Worm (Caenorhabditis elegans) whole organism, L2 larva: ENCODE data around the gene C03B1.14.

Source experiments
- C34F6.9 ChIP-seq: fragments of 150-350 bp; optimal IDR thresholded peaks from 2 replicates; lab custom pipeline; 2014; ENCODE audit warnings: missing biosample characterization, missing genetic modification characterization
- R02D3.7 ChIP-seq: fragments of 150-350 bp; optimal IDR thresholded peaks from 2 replicates; lab custom pipeline; 2014; ENCODE audit warnings: missing biosample characterization, missing genetic modification characterization
- Y55F3AM.14 ChIP-seq: fragments of 200-800 bp; sonication (Bioruptor generic); optimal IDR thresholded peaks from 2 replicates; lab custom pipeline; 2018; ENCODE audit warnings: mild to moderate bottlenecking, missing genetic modification characterization, missing compliant biosample characterization
- ZK546.5 ChIP-seq: sonication (generic microtip); optimal IDR thresholded peaks from 2 replicates; lab custom pipeline; 2017; ENCODE audit warnings: missing biosample characterization, missing genetic modification characterization
- aly-2 ChIP-seq: fragments of 150-350 bp; optimal IDR thresholded peaks from 2 replicates; lab custom pipeline; 2014; ENCODE audit warnings: missing biosample characterization, missing genetic modification characterization
- ama-1 ChIP-seq: fragments of 150-350 bp; optimal IDR thresholded peaks from 2 replicates; lab custom pipeline; 2018; ENCODE audit warnings: inconsistent platforms
- blmp-1 ChIP-seq: sonication (generic microtip); optimal IDR thresholded peaks from 2 replicates; lab custom pipeline; 2017; ENCODE audit warnings: missing genetic modification characterization, mild to moderate bottlenecking, missing compliant biosample characterization, antibody characterized with exemption, moderate library complexity; ENCODE audit not compliant: insufficient read depth
- ceh-16 ChIP-seq: fragments of 150-350 bp; optimal IDR thresholded peaks from 2 replicates; lab custom pipeline; 2014; ENCODE audit warnings: missing biosample characterization, missing genetic modification characterization
- ceh-82 ChIP-seq: fragments of 150-350 bp; optimal IDR thresholded peaks from 2 replicates; lab custom pipeline; 2014; ENCODE audit warnings: missing biosample characterization, missing genetic modification characterization
- crh-2 ChIP-seq: sonication (generic microtip); optimal IDR thresholded peaks from 2 replicates; lab custom pipeline; 2017; ENCODE audit warnings: missing biosample characterization, missing genetic modification characterization
- dmd-4 ChIP-seq: sonication (generic microtip); optimal IDR thresholded peaks from 2 replicates; lab custom pipeline; 2017; ENCODE audit warnings: missing biosample characterization, missing genetic modification characterization
- egl-27 ChIP-seq: sonication (generic microtip); optimal IDR thresholded peaks from 3 replicates; lab custom pipeline; 2017; ENCODE audit warnings: missing biosample characterization, missing genetic modification reagents, missing genetic modification characterization
- elt-1 ChIP-seq: fragments of 150-350 bp; optimal IDR thresholded peaks from 2 replicates; lab custom pipeline; 2014; ENCODE audit warnings: missing biosample characterization, missing genetic modification characterization
- fos-1 ChIP-seq: fragments of 150-350 bp; optimal IDR thresholded peaks from 2 replicates; lab custom pipeline; 2014; ENCODE audit warnings: missing biosample characterization, missing genetic modification characterization
- lin-11 ChIP-seq: fragments of 150-350 bp; sonication (generic microtip); optimal IDR thresholded peaks from 2 replicates; lab custom pipeline; 2014; ENCODE audit warnings: missing biosample characterization, missing genetic modification characterization, inconsistent platforms, mixed read lengths
- lin-39 ChIP-seq: fragments of 150-350 bp; optimal IDR thresholded peaks from 2 replicates; lab custom pipeline; 2014; ENCODE audit warnings: missing biosample characterization, missing genetic modification reagents, missing genetic modification characterization
- lsy-2 ChIP-seq, 2 experiments: fragments of 150-350 bp in 1 of 2; sonication (generic microtip) in 1 of 2; optimal IDR thresholded peaks; 2 replicates each; lab custom pipeline; 2014 to 2017; ENCODE audit warnings: missing biosample characterization in 2 of 2, missing genetic modification characterization in 2 of 2
- mab-5 ChIP-seq: fragments of 150-350 bp; optimal IDR thresholded peaks from 2 replicates; lab custom pipeline; 2014; ENCODE audit warnings: missing biosample characterization, missing genetic modification characterization
- mbf-1 ChIP-seq: sonication (generic microtip); optimal IDR thresholded peaks from 2 replicates; lab custom pipeline; 2017; ENCODE audit warnings: missing biosample characterization, missing genetic modification characterization
- mdl-1 ChIP-seq, 2 experiments: fragments of 150-350 bp in 1 of 2; sonication (generic microtip) in 1 of 2; optimal IDR thresholded peaks; 2 replicates each; lab custom pipeline; 2017; ENCODE audit warnings: missing biosample characterization in 2 of 2, missing genetic modification characterization in 2 of 2
- nhr-10 ChIP-seq: sonication (generic microtip); optimal IDR thresholded peaks from 2 replicates; lab custom pipeline; 2017; ENCODE audit warnings: missing biosample characterization, missing genetic modification characterization
- nhr-11 ChIP-seq: fragments of 150-350 bp; optimal IDR thresholded peaks from 2 replicates; lab custom pipeline; 2014; ENCODE audit warnings: missing biosample characterization, missing genetic modification characterization
- nhr-12 ChIP-seq: fragments of 150-350 bp; optimal IDR thresholded peaks from 2 replicates; lab custom pipeline; 2014; ENCODE audit warnings: missing biosample characterization, missing genetic modification characterization
- nhr-129 ChIP-seq: fragments of 150-350 bp; optimal IDR thresholded peaks from 2 replicates; lab custom pipeline; 2014; ENCODE audit warnings: missing biosample characterization, missing genetic modification characterization
- nhr-23 ChIP-seq: fragments of 150-350 bp; optimal IDR thresholded peaks from 2 replicates; lab custom pipeline; 2014; ENCODE audit warnings: missing biosample characterization, missing genetic modification reagents, missing genetic modification characterization
- nhr-237 ChIP-seq: fragments of 150-350 bp; optimal IDR thresholded peaks from 2 replicates; lab custom pipeline; 2014; ENCODE audit warnings: missing biosample characterization, missing genetic modification characterization
- nhr-6 ChIP-seq: fragments of 150-350 bp; optimal IDR thresholded peaks from 2 replicates; lab custom pipeline; 2014; ENCODE audit warnings: missing biosample characterization, missing genetic modification characterization
- peb-1 ChIP-seq: fragments of 150-350 bp; optimal IDR thresholded peaks from 2 replicates; lab custom pipeline; 2014; ENCODE audit warnings: missing biosample characterization, missing genetic modification characterization
- skn-1 ChIP-seq: sonication (generic microtip); optimal IDR thresholded peaks from 2 replicates; lab custom pipeline; 2017; ENCODE audit warnings: missing biosample characterization, missing genetic modification characterization
- sma-3 ChIP-seq: sonication (generic microtip); optimal IDR thresholded peaks from 2 replicates; lab custom pipeline; 2016; ENCODE audit warnings: missing genetic modification reagents, missing genetic modification characterization, missing compliant biosample characterization
- unc-39 ChIP-seq: fragments of 150-350 bp; optimal IDR thresholded peaks from 2 replicates; lab custom pipeline; 2014; ENCODE audit warnings: missing biosample characterization, missing genetic modification characterization
- unc-55 ChIP-seq: fragments of 150-350 bp; sonication (generic microtip); optimal IDR thresholded peaks from 3 replicates; lab custom pipeline; 2014; ENCODE audit warnings: missing biosample characterization, missing genetic modification reagents, missing genetic modification characterization
- ztf-1 ChIP-seq: fragments of 200-800 bp; sonication (Bioruptor generic); conservative IDR thresholded peaks from 2 replicates; pipeline ENCODE4 v1.3.6; 2022; ENCODE audit warnings: missing genetic modification characterization, missing compliant biosample characterization
- ztf-4 ChIP-seq: fragments of 150-350 bp; optimal IDR thresholded peaks from 2 replicates; lab custom pipeline; 2014; ENCODE audit warnings: missing biosample characterization, missing genetic modification characterization

Gene C03B1.14

DNA sequence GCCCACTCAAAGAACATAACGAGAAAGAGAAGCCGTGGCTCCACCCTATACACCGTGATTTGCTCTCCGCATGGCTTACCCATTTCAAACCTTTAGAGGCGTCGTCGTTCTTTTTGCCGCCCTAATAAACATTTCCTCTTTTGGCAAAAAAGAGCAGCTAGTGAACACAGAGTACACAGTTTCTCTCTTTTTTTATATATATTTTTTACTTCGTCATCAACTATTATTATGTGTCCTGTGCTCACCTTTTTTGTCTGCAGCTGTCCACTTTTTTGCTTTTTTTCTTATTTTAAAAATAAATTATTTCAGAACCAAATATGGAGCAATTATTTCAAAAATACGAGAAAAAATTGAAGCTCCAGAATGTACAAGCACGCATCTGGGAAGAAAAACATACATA is 9.2 kb upstream of the C03B1.14 start, which contains the start of gene C03B1.2:
C03B1.2 (plus strand) TSS at position 301 of the 400 bp plus-strand sequence.
- no peak for TF ChIP-seq ama-1 (lab: Kevin White, UChicago)
- no peak for TF ChIP-seq unc-55 (GFP tag; lab: Kevin White, UChicago)
- TF ChIP-seq sma-3 (GFP tag; lab: Kevin White, UChicago), result no peak
- TF ChIP-seq egl-27 (tag; lab: Kevin White, UChicago), result no peak
- TF ChIP-seq nhr-12, result no peak
- no peak for TF ChIP-seq nhr-23
- TF ChIP-seq nhr-237 (tag; lab: Kevin White, UChicago), result no peak
- no peak for TF ChIP-seq R02D3.7
- TF ChIP-seq lin-39 (tag; lab: Kevin White, UChicago), result no peak
- TF ChIP-seq unc-39 (tag; lab: Kevin White, UChicago), result no peak

ce11 chrX:6365715-6366114 is 5.2 kb upstream of the C03B1.14 start, which contains the start of gene C03B1.3:
Gene C03B1.3 (plus strand): TSS chrX:6366015.
- TF ChIP-seq aly-2 (tag; lab: Kevin White, UChicago) (no peak), nhr-10 (tag; lab: Kevin White, UChicago) (no peak), lin-39 (tag; lab: Kevin White, UChicago) (no peak), nhr-23 (no peak), crh-2 (tag; lab: Kevin White, UChicago) (no peak), unc-55 (GFP tag; lab: Kevin White, UChicago) (no peak), skn-1 (tag; lab: Kevin White, UChicago) (no peak), nhr-11 (tag; lab: Kevin White, UChicago) (no peak), blmp-1 (no peak)

- TF ChIP-seq unc-39 (tag; lab: Kevin White, UChicago) (no peak), nhr-12 (no peak), aly-2 (tag; lab: Kevin White, UChicago) (no peak), dmd-4 (tag; lab: Kevin White, UChicago) (no peak), fos-1 (no peak), C34F6.9 (tag; lab: Kevin White, UChicago) (no peak), Y55F3AM.14 (no peak), ztf-4 (tag; lab: Kevin White, UChicago) (no peak), elt-1 (tag; lab: Kevin White, UChicago) (no peak), lin-11 (no peak)
Observed at ce11 chrX:6364196-6364595, 3.6 kb upstream of the C03B1.14 start, which contains the start of gene C03B1.4. Gene C03B1.4 (plus strand): TSS chrX:6364496.

DNA sequence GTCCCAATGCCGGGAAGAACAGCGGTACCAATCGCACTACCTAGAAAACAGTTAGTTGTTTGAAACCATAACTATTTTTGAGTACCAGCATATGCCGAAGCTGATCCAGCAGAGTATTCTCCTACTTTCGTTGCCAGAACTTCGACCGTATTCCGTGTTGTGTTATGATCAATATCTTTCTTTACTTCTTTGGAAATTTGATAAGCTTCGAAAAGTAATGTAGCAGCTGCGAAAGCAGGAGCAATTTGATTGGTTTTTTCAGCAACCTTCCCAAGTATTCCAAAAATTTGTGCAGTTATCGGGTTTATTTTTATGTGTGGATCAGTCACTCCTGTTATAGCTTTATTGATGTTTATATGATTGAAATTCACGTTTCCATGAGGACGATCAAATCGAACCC is 481 bp downstream of the C03B1.14 start:
- TF ChIP-seq lin-39 (tag; lab: Kevin White, UChicago), result no peak
- no peak for TF ChIP-seq mbf-1 (tag; lab: Kevin White, UChicago)
- TF ChIP-seq Y55F3AM.14, result no peak
- TF ChIP-seq ztf-4 (tag; lab: Kevin White, UChicago), result no peak
- TF ChIP-seq unc-55 (GFP tag; lab: Kevin White, UChicago), result no peak
- TF ChIP-seq sma-3 (GFP tag; lab: Kevin White, UChicago), result no peak
- TF ChIP-seq ceh-82 (tag; lab: Kevin White, UChicago), result no peak

- TF ChIP-seq sma-3 (GFP tag; lab: Kevin White, UChicago) (no peak), blmp-1 (no peak), crh-2 (tag; lab: Kevin White, UChicago) (no peak), nhr-129 (no peak), ztf-1 (GFP tag; lab: Robert Waterston, UW) (no peak), mdl-1 (tag; optimal IDR thresholded peaks at IDR 0.05; lab: Kevin White, UChicago) (no peak), nhr-10 (tag; lab: Kevin White, UChicago) (no peak), nhr-6 (tag; lab: Kevin White, UChicago) (no peak), lsy-2 (tag; optimal IDR thresholded peaks at IDR 0.05; lab: Kevin White, UChicago) (no peak), Y55F3AM.14 (no peak), ceh-16 (no peak), elt-1 (tag; lab: Kevin White, UChicago) (no peak), ZK546.5 (no peak), lin-11 (no peak), dmd-4 (tag; lab: Kevin White, UChicago) (no peak), peb-1 (tag; lab: Kevin White, UChicago) (no peak), skn-1 (tag; lab: Kevin White, UChicago) (no peak), mab-5 (no peak), mbf-1 (tag; lab: Kevin White, UChicago) (no peak)
Observed at ce11 chrX:6357772-6358171, 2.8 kb downstream of the C03B1.14 start, which contains the start of gene C03B1.10. Gene C03B1.10 (minus strand): TSS chrX:6357872.
